Worm (Caenorhabditis elegans): Measurements from ENCODE around the gene nlp-41.

- TF ChIP-seq unc-98 (GFP tag; IDR thresholded peaks at IDR 0.05) (no peak), sptf-1 (tag; optimal IDR thresholded peaks at IDR 0.05) (no peak)
These were observed 27.6 kb upstream of the nlp-41 start, which contains the start of gene btb-20 for ce11 chrII:14523070-14523572.

All from whole organism, L1 larva.